Worm (Caenorhabditis elegans) whole organism, L2 larva: Measurements from ENCODE around the gene dnj-5.
A peak's percentile ranks its signal among the peaks of the same experiment; 100 is the strongest.

Source experiments
- C34F6.9 ChIP-seq: fragments of 150-350 bp; optimal IDR thresholded peaks from 2 replicates; lab custom pipeline; 2014; ENCODE audit warnings: missing biosample characterization, missing genetic modification characterization
- F13H6.1 ChIP-seq: sonication (generic microtip); optimal IDR thresholded peaks from 2 replicates; lab custom pipeline; 2016; ENCODE audit warnings: missing genetic modification characterization, missing compliant biosample characterization
- R02D3.7 ChIP-seq: fragments of 150-350 bp; optimal IDR thresholded peaks from 2 replicates; lab custom pipeline; 2014; ENCODE audit warnings: missing biosample characterization, missing genetic modification characterization
- Y55F3AM.14 ChIP-seq: fragments of 200-800 bp; sonication (Bioruptor generic); optimal IDR thresholded peaks from 2 replicates; lab custom pipeline; 2018; ENCODE audit warnings: mild to moderate bottlenecking, missing genetic modification characterization, missing compliant biosample characterization
- alr-1 ChIP-seq: fragments of 150-350 bp; optimal IDR thresholded peaks from 2 replicates; lab custom pipeline; 2014; ENCODE audit warnings: missing biosample characterization, missing genetic modification characterization
- aly-2 ChIP-seq: fragments of 150-350 bp; optimal IDR thresholded peaks from 2 replicates; lab custom pipeline; 2014; ENCODE audit warnings: missing biosample characterization, missing genetic modification characterization
- ama-1 ChIP-seq: fragments of 150-350 bp; optimal IDR thresholded peaks from 2 replicates; lab custom pipeline; 2018; ENCODE audit warnings: inconsistent platforms
- blmp-1 ChIP-seq: sonication (generic microtip); optimal IDR thresholded peaks from 2 replicates; lab custom pipeline; 2017; ENCODE audit warnings: missing genetic modification characterization, mild to moderate bottlenecking, missing compliant biosample characterization, antibody characterized with exemption, moderate library complexity; ENCODE audit not compliant: insufficient read depth
- ceh-16 ChIP-seq: fragments of 150-350 bp; optimal IDR thresholded peaks from 2 replicates; lab custom pipeline; 2014; ENCODE audit warnings: missing biosample characterization, missing genetic modification characterization
- ceh-82 ChIP-seq: fragments of 150-350 bp; optimal IDR thresholded peaks from 2 replicates; lab custom pipeline; 2014; ENCODE audit warnings: missing biosample characterization, missing genetic modification characterization
- crh-2 ChIP-seq: sonication (generic microtip); optimal IDR thresholded peaks from 2 replicates; lab custom pipeline; 2017; ENCODE audit warnings: missing biosample characterization, missing genetic modification characterization
- dmd-4 ChIP-seq: sonication (generic microtip); optimal IDR thresholded peaks from 2 replicates; lab custom pipeline; 2017; ENCODE audit warnings: missing biosample characterization, missing genetic modification characterization
- elt-1 ChIP-seq: fragments of 150-350 bp; optimal IDR thresholded peaks from 2 replicates; lab custom pipeline; 2014; ENCODE audit warnings: missing biosample characterization, missing genetic modification characterization
- elt-3 ChIP-seq: sonication (generic microtip); optimal IDR thresholded peaks from 2 replicates; lab custom pipeline; 2017; ENCODE audit warnings: missing biosample characterization, missing genetic modification characterization
- fos-1 ChIP-seq: fragments of 150-350 bp; optimal IDR thresholded peaks from 2 replicates; lab custom pipeline; 2014; ENCODE audit warnings: missing biosample characterization, missing genetic modification characterization
- lin-11 ChIP-seq: fragments of 150-350 bp; sonication (generic microtip); optimal IDR thresholded peaks from 2 replicates; lab custom pipeline; 2014; ENCODE audit warnings: missing biosample characterization, missing genetic modification characterization, inconsistent platforms, mixed read lengths
- lin-39 ChIP-seq: fragments of 150-350 bp; optimal IDR thresholded peaks from 2 replicates; lab custom pipeline; 2014; ENCODE audit warnings: missing biosample characterization, missing genetic modification reagents, missing genetic modification characterization
- lsy-2 ChIP-seq, 2 experiments: fragments of 150-350 bp in 1 of 2; sonication (generic microtip) in 1 of 2; optimal IDR thresholded peaks; 2 replicates each; lab custom pipeline; 2014 to 2017; ENCODE audit warnings: missing biosample characterization in 2 of 2, missing genetic modification characterization in 2 of 2
- mab-5 ChIP-seq: fragments of 150-350 bp; optimal IDR thresholded peaks from 2 replicates; lab custom pipeline; 2014; ENCODE audit warnings: missing biosample characterization, missing genetic modification characterization
- mbf-1 ChIP-seq: sonication (generic microtip); optimal IDR thresholded peaks from 2 replicates; lab custom pipeline; 2017; ENCODE audit warnings: missing biosample characterization, missing genetic modification characterization
- mdl-1 ChIP-seq, 2 experiments: fragments of 150-350 bp in 1 of 2; sonication (generic microtip) in 1 of 2; optimal IDR thresholded peaks; 2 replicates each; lab custom pipeline; 2017; ENCODE audit warnings: missing biosample characterization in 2 of 2, missing genetic modification characterization in 2 of 2
- nhr-10 ChIP-seq: sonication (generic microtip); optimal IDR thresholded peaks from 2 replicates; lab custom pipeline; 2017; ENCODE audit warnings: missing biosample characterization, missing genetic modification characterization
- nhr-12 ChIP-seq: fragments of 150-350 bp; optimal IDR thresholded peaks from 2 replicates; lab custom pipeline; 2014; ENCODE audit warnings: missing biosample characterization, missing genetic modification characterization
- nhr-129 ChIP-seq: fragments of 150-350 bp; optimal IDR thresholded peaks from 2 replicates; lab custom pipeline; 2014; ENCODE audit warnings: missing biosample characterization, missing genetic modification characterization
- nhr-21 ChIP-seq: fragments of 150-350 bp; optimal IDR thresholded peaks from 2 replicates; lab custom pipeline; 2014; ENCODE audit warnings: missing biosample characterization, missing genetic modification characterization
- nhr-23 ChIP-seq: fragments of 150-350 bp; optimal IDR thresholded peaks from 2 replicates; lab custom pipeline; 2014; ENCODE audit warnings: missing biosample characterization, missing genetic modification reagents, missing genetic modification characterization
- nhr-237 ChIP-seq: fragments of 150-350 bp; optimal IDR thresholded peaks from 2 replicates; lab custom pipeline; 2014; ENCODE audit warnings: missing biosample characterization, missing genetic modification characterization
- nhr-25 ChIP-seq: fragments of 150-350 bp; sonication (generic microtip); optimal IDR thresholded peaks from 3 replicates; lab custom pipeline; 2014; ENCODE audit warnings: missing biosample characterization, missing genetic modification characterization
- nhr-6 ChIP-seq: fragments of 150-350 bp; optimal IDR thresholded peaks from 2 replicates; lab custom pipeline; 2014; ENCODE audit warnings: missing biosample characterization, missing genetic modification characterization
- nhr-77 ChIP-seq: fragments of 150-350 bp; optimal IDR thresholded peaks from 2 replicates; lab custom pipeline; 2014; ENCODE audit warnings: missing biosample characterization, missing genetic modification characterization
- peb-1 ChIP-seq: fragments of 150-350 bp; optimal IDR thresholded peaks from 2 replicates; lab custom pipeline; 2014; ENCODE audit warnings: missing biosample characterization, missing genetic modification characterization
- sem-4 ChIP-seq: fragments of 150-350 bp; optimal IDR thresholded peaks from 2 replicates; lab custom pipeline; 2014; ENCODE audit warnings: missing biosample characterization, missing genetic modification reagents, missing genetic modification characterization
- sma-3 ChIP-seq: sonication (generic microtip); optimal IDR thresholded peaks from 2 replicates; lab custom pipeline; 2016; ENCODE audit warnings: missing genetic modification reagents, missing genetic modification characterization, missing compliant biosample characterization
- sma-9 ChIP-seq, 2 experiments: fragments of 150-350 bp in 1 of 2; sonication (generic microtip) in 1 of 2; optimal IDR thresholded peaks; 2 replicates each; lab custom pipeline; 2014 to 2016; ENCODE audit warnings: missing genetic modification characterization in 2 of 2, mild to moderate bottlenecking in 1 of 2, missing biosample characterization in 1 of 2, missing compliant biosample characterization in 1 of 2, missing genetic modification reagents in 1 of 2, moderate library complexity in 1 of 2
- snpc-4 ChIP-seq: fragments of 150-350 bp; optimal IDR thresholded peaks from 2 replicates; lab custom pipeline; 2014; ENCODE audit warnings: missing biosample characterization, missing genetic modification characterization
- unc-55 ChIP-seq: fragments of 150-350 bp; sonication (generic microtip); optimal IDR thresholded peaks from 3 replicates; lab custom pipeline; 2014; ENCODE audit warnings: missing biosample characterization, missing genetic modification reagents, missing genetic modification characterization
- unc-62 ChIP-seq: fragments of 150-350 bp; optimal IDR thresholded peaks from 2 replicates; lab custom pipeline; 2014; ENCODE audit warnings: missing biosample characterization, missing genetic modification reagents, missing genetic modification characterization
- zag-1 ChIP-seq: fragments of 150-350 bp; optimal IDR thresholded peaks from 2 replicates; lab custom pipeline; 2014; ENCODE audit warnings: missing biosample characterization, missing genetic modification characterization
- ztf-1 ChIP-seq: fragments of 200-800 bp; sonication (Bioruptor generic); conservative IDR thresholded peaks from 2 replicates; pipeline ENCODE4 v1.3.6; 2022; ENCODE audit warnings: missing genetic modification characterization, missing compliant biosample characterization
- ztf-4 ChIP-seq: fragments of 150-350 bp; optimal IDR thresholded peaks from 2 replicates; lab custom pipeline; 2014; ENCODE audit warnings: missing biosample characterization, missing genetic modification characterization

Gene dnj-5

ce11 chrII:6812514-6812913 is 45.6 kb downstream of the dnj-5 start:
- TF ChIP-seq nhr-6 (tag; lab: Kevin White, UChicago) (no peak), nhr-23 (tag; lab: Kevin White, UChicago) (no peak), zag-1 (tag; lab: Kevin White, UChicago) (peak; percentile 35), Y55F3AM.14 (GFP tag; lab: Kevin White, UChicago) (peak; percentile 1), mdl-1 (tag; optimal IDR thresholded peaks at IDR 0.05; lab: Kevin White, UChicago) (peak in 1 of 2 experiments; percentile 47), lin-39 (peak; percentile 57), mab-5 (tag; lab: Kevin White, UChicago) (peak; percentile 21), crh-2 (tag; lab: Kevin White, UChicago) (peak; percentile 17), C34F6.9 (tag; lab: Kevin White, UChicago) (peak; percentile 20), sma-9 (GFP tag; optimal IDR thresholded peaks at IDR 0.05; lab: Kevin White, UChicago) (peak; percentile 12), sma-9 (tag; optimal IDR thresholded peaks at IDR 0.05; lab: Kevin White, UChicago) (no peak), lsy-2 (tag; optimal IDR thresholded peaks at IDR 0.05; lab: Kevin White, UChicago) (peak in 1 of 2 experiments; percentile 17), sma-3 (no peak)

- TF ChIP-seq ztf-1 (GFP tag; lab: Robert Waterston, UW) (no peak), snpc-4 (tag; lab: Kevin White, UChicago) (no peak), F13H6.1 (tag; lab: Kevin White, UChicago) (no peak), elt-1 (tag; lab: Kevin White, UChicago) (no peak), nhr-25 (tag; lab: Kevin White, UChicago) (no peak), alr-1 (tag; lab: Kevin White, UChicago) (no peak), dmd-4 (no peak), fos-1 (tag; lab: Kevin White, UChicago) (no peak), nhr-237 (no peak), ama-1 (lab: Kevin White, UChicago) (no peak), peb-1 (tag; lab: Kevin White, UChicago) (no peak), unc-62 (GFP tag; lab: Kevin White, UChicago) (no peak), R02D3.7 (tag; lab: Kevin White, UChicago) (no peak), nhr-23 (tag; lab: Kevin White, UChicago) (no peak), nhr-10 (tag; lab: Kevin White, UChicago) (no peak)
Observed at ce11 chrII:6810663-6811062, 47.4 kb downstream of the dnj-5 start, which contains the start of gene snt-1. TSS of gene snt-1 (plus strand) at chrII:6810963.

ce11 chrII:6808539-6808938 is 49.6 kb downstream of the dnj-5 start:
- TF ChIP-seq nhr-77 (no peak), blmp-1 (tag; lab: Kevin White, UChicago) (no peak), C34F6.9 (tag; lab: Kevin White, UChicago) (peak; percentile 76), Y55F3AM.14 (GFP tag; lab: Kevin White, UChicago) (no peak), unc-55 (GFP tag; lab: Kevin White, UChicago) (peak; percentile 82), sma-3 (no peak), sem-4 (tag; lab: Kevin White, UChicago) (no peak), nhr-23 (tag; lab: Kevin White, UChicago) (no peak), lsy-2 (tag; optimal IDR thresholded peaks at IDR 0.05; lab: Kevin White, UChicago) (peak in 1 of 2 experiments; percentile 38), alr-1 (tag; lab: Kevin White, UChicago) (no peak), F13H6.1 (tag; lab: Kevin White, UChicago) (peak; percentile 0), nhr-10 (tag; lab: Kevin White, UChicago) (no peak), aly-2 (tag; lab: Kevin White, UChicago) (no peak), nhr-25 (tag; lab: Kevin White, UChicago) (no peak), elt-3 (no peak), lin-11 (tag; lab: Kevin White, UChicago) (peak; percentile 46), zag-1 (tag; lab: Kevin White, UChicago) (peak; percentile 55), nhr-12 (tag; lab: Kevin White, UChicago) (no peak), nhr-129 (tag; lab: Kevin White, UChicago) (peak; percentile 40), ceh-16 (no peak), ceh-82 (tag; lab: Kevin White, UChicago) (no peak)

- no peak for TF ChIP-seq nhr-21
- TF ChIP-seq ceh-82 (tag; lab: Kevin White, UChicago), result no peak
- TF ChIP-seq Y55F3AM.14 (GFP tag; lab: Kevin White, UChicago), result no peak
- no peak for TF ChIP-seq blmp-1 (tag; lab: Kevin White, UChicago)
- TF ChIP-seq elt-1 (tag; lab: Kevin White, UChicago), result no peak
- no peak for TF ChIP-seq ztf-4
- no peak for TF ChIP-seq nhr-6 (tag; lab: Kevin White, UChicago)
- no peak for TF ChIP-seq lin-39
- no peak for TF ChIP-seq lin-11 (tag; lab: Kevin White, UChicago)
- TF ChIP-seq nhr-23 (tag; lab: Kevin White, UChicago), result no peak
- TF ChIP-seq mbf-1 (tag; lab: Kevin White, UChicago), result no peak
- TF ChIP-seq mab-5 (tag; lab: Kevin White, UChicago), result no peak
- no peak for TF ChIP-seq aly-2 (tag; lab: Kevin White, UChicago)
- TF ChIP-seq, all 48 proteins: peak for 0
Observed at ce11 chrII:6807162-6807561, 50.9 kb downstream of the dnj-5 start, which contains the start of gene F31E8.5. TSS of gene F31E8.5 (minus strand) at chrII:6807262.
